Worm (Caenorhabditis elegans) whole organism, L3 larva: Measurements from ENCODE around the gene C05C10.5.

Experiments used
- ceh-9 ChIP-seq: sonication (generic microtip); optimal IDR thresholded peaks from 2 replicates; lab custom pipeline; 2018; ENCODE audit warnings: missing biosample characterization, missing genetic modification characterization
- jun-1 ChIP-seq: fragments of 150-350 bp; optimal IDR thresholded peaks from 2 replicates; lab custom pipeline; 2014; ENCODE audit warnings: missing biosample characterization, missing genetic modification reagents, missing genetic modification characterization
- mdl-1 ChIP-seq: fragments of 150-350 bp; optimal IDR thresholded peaks from 2 replicates; lab custom pipeline; 2014; ENCODE audit warnings: missing biosample characterization, missing genetic modification characterization
- mml-1 ChIP-seq: fragments of 150-350 bp; sonication (generic microtip); optimal IDR thresholded peaks from 3 replicates; lab custom pipeline; 2014; ENCODE audit warnings: missing biosample characterization, missing genetic modification characterization
- nfya-1 ChIP-seq: sonication (generic microtip); optimal IDR thresholded peaks from 2 replicates; lab custom pipeline; 2017; ENCODE audit warnings: missing genetic modification characterization, mild to moderate bottlenecking, missing compliant biosample characterization, antibody characterized with exemption, moderate library complexity; ENCODE audit not compliant: insufficient read depth
- pha-4 ChIP-seq: fragments of 150-350 bp; optimal IDR thresholded peaks from 2 replicates; lab custom pipeline; 2014; ENCODE audit warnings: missing biosample characterization, missing genetic modification reagents, missing genetic modification characterization
- unc-62 ChIP-seq: fragments of 150-350 bp; sonication (generic microtip); optimal IDR thresholded peaks from 4 replicates; lab custom pipeline; 2014; ENCODE audit warnings: missing biosample characterization, missing genetic modification reagents, missing genetic modification characterization

DNA sequence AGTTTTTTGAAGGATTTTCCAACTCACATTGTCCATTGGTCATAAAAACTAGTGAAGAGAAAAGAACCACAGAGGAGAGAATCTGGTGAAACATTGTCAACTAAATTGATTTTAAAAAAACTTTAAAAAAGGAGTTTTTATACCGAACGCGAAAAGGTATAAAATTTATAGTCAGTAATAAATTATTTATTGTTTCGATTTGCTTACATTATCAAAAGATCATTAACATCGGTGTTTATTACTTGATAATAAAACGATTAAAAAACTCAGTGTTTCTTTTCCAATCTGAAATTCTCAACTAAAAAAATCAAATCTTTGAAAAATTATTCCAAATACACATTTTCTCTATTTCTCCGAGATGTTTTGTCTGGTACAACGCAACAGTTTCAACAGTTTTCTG is 22.7 kb upstream of the C05C10.5 start, which contains the start of gene F26C11.4:
- TF ChIP-seq nfya-1 (no peak), jun-1 (tag; lab: Kevin White, UChicago) (no peak), ceh-9 (tag; lab: Kevin White, UChicago) (no peak), mml-1 (no peak), mdl-1 (tag; lab: Kevin White, UChicago) (no peak), pha-4 (tag; lab: Kevin White, UChicago) (no peak), unc-62 (GFP tag; lab: Kevin White, UChicago) (no peak)
